Worm (Caenorhabditis elegans) whole organism, late embryonic: ENCODE measurements around the gene dnj-16.
A peak's percentile ranks its signal among the peaks of the same experiment; 100 is the strongest.

Source experiments
- C08G9.2 ChIP-seq: sonication (generic microtip); optimal IDR thresholded peaks from 2 replicates; lab custom pipeline; 2016; ENCODE audit warnings: mild to moderate bottlenecking, missing genetic modification characterization, moderate library complexity, missing compliant biosample characterization
- C38D4.7 ChIP-seq: fragments of 200-800 bp; sonication (Bioruptor generic); optimal IDR thresholded peaks from 2 replicates; lab custom pipeline; 2018; ENCODE audit warnings: mild to moderate bottlenecking, missing genetic modification characterization, moderate library complexity, missing compliant biosample characterization
- Y22D7AL.16 ChIP-seq: sonication (generic microtip); optimal IDR thresholded peaks from 2 replicates; lab custom pipeline; 2016; ENCODE audit warnings: missing genetic modification characterization, missing compliant biosample characterization
- ceh-2 ChIP-seq: sonication (generic microtip); optimal IDR thresholded peaks from 2 replicates; lab custom pipeline; 2016; ENCODE audit warnings: missing genotype, missing genetic modification characterization, missing compliant biosample characterization
- ceh-24 ChIP-seq: sonication (generic microtip); optimal IDR thresholded peaks from 2 replicates; lab custom pipeline; 2016; ENCODE audit warnings: mild to moderate bottlenecking, missing genetic modification characterization, missing compliant biosample characterization
- ceh-30 ChIP-seq: fragments of 150-350 bp; optimal IDR thresholded peaks from 2 replicates; lab custom pipeline; 2014; ENCODE audit warnings: missing biosample characterization, missing genetic modification characterization
- ceh-31 ChIP-seq: sonication (generic microtip); optimal IDR thresholded peaks from 2 replicates; lab custom pipeline; 2016; ENCODE audit warnings: missing genetic modification characterization, missing compliant biosample characterization
- ceh-34 ChIP-seq: sonication (generic microtip); optimal IDR thresholded peaks from 2 replicates; lab custom pipeline; 2016; ENCODE audit warnings: mild to moderate bottlenecking, missing genetic modification characterization, missing compliant biosample characterization
- ceh-45 ChIP-seq: fragments of 200-800 bp; sonication (Bioruptor generic); IDR thresholded peaks from 2 replicates; pipeline ENCODE4 v1.3.6; 2022; ENCODE audit warnings: missing genetic modification reagents, missing genetic modification characterization, missing compliant biosample characterization
- ceh-48 ChIP-seq: sonication (generic microtip); optimal IDR thresholded peaks from 2 replicates; lab custom pipeline; 2016; ENCODE audit warnings: missing genetic modification characterization, inconsistent platforms, missing compliant biosample characterization
- che-1 ChIP-seq: sonication (generic microtip); optimal IDR thresholded peaks from 2 replicates; lab custom pipeline; 2016; ENCODE audit warnings: mild to moderate bottlenecking, missing genetic modification characterization, missing compliant biosample characterization
- dve-1 ChIP-seq: sonication (generic microtip); optimal IDR thresholded peaks from 2 replicates; lab custom pipeline; 2017; ENCODE audit warnings: antibody characterized with exemption, mild to moderate bottlenecking, missing genetic modification characterization, missing compliant biosample characterization
- elt-2 ChIP-seq: sonication (generic microtip); optimal IDR thresholded peaks from 2 replicates; lab custom pipeline; 2016; ENCODE audit warnings: missing genetic modification reagents, missing genetic modification characterization, missing compliant biosample characterization
- elt-4 ChIP-seq: sonication (generic microtip); optimal IDR thresholded peaks from 2 replicates; lab custom pipeline; 2016; ENCODE audit warnings: missing genetic modification characterization, missing compliant biosample characterization
- fkh-10 ChIP-seq: fragments of 150-350 bp; optimal IDR thresholded peaks from 2 replicates; lab custom pipeline; 2014; ENCODE audit warnings: missing biosample characterization, missing genetic modification reagents, missing genetic modification characterization
- fkh-6 ChIP-seq: sonication (generic microtip); optimal IDR thresholded peaks from 2 replicates; lab custom pipeline; 2016; ENCODE audit warnings: missing genetic modification characterization, missing compliant biosample characterization
- hlh-13 ChIP-seq: fragments of 200-800 bp; sonication (Bioruptor generic); optimal IDR thresholded peaks from 2 replicates; lab custom pipeline; 2018; ENCODE audit warnings: mild to moderate bottlenecking, missing genetic modification characterization, missing compliant biosample characterization
- hlh-15 ChIP-seq: sonication (generic microtip); optimal IDR thresholded peaks from 2 replicates; lab custom pipeline; 2016; ENCODE audit warnings: missing genetic modification characterization, missing compliant biosample characterization
- hlh-30 ChIP-seq: sonication (generic microtip); optimal IDR thresholded peaks from 2 replicates; lab custom pipeline; 2017; ENCODE audit warnings: antibody characterized with exemption, missing genetic modification characterization, missing compliant biosample characterization; ENCODE audit not compliant: insufficient read depth
- hlh-8 ChIP-seq: sonication (generic microtip); optimal IDR thresholded peaks from 2 replicates; lab custom pipeline; 2016; ENCODE audit warnings: missing genotype, missing genetic modification characterization, missing compliant biosample characterization
- lim-6 ChIP-seq: sonication (generic microtip); optimal IDR thresholded peaks from 2 replicates; lab custom pipeline; 2016; ENCODE audit warnings: missing genetic modification characterization, missing compliant biosample characterization
- lin-11 ChIP-seq: fragments of 200-800 bp; sonication (Bioruptor generic); optimal IDR thresholded peaks from 2 replicates; lab custom pipeline; 2018; ENCODE audit warnings: mild to moderate bottlenecking, missing genetic modification characterization, missing compliant biosample characterization
- mec-3 ChIP-seq: sonication (generic microtip); optimal IDR thresholded peaks from 2 replicates; lab custom pipeline; 2016; ENCODE audit warnings: borderline replicate concordance, missing genetic modification characterization, missing compliant biosample characterization
- npax-4 ChIP-seq: sonication (generic microtip); optimal IDR thresholded peaks from 2 replicates; lab custom pipeline; 2016; ENCODE audit warnings: missing genetic modification characterization, missing compliant biosample characterization
- odd-2 ChIP-seq: sonication (generic microtip); optimal IDR thresholded peaks from 2 replicates; lab custom pipeline; 2017; ENCODE audit warnings: antibody characterized with exemption, mild to moderate bottlenecking, missing genetic modification characterization, missing compliant biosample characterization
- pag-3 ChIP-seq: sonication (generic microtip); optimal IDR thresholded peaks from 2 replicates; lab custom pipeline; 2016; ENCODE audit warnings: missing compliant biosample characterization, missing genetic modification characterization, borderline replicate concordance
- pat-9 ChIP-seq: fragments of 200-800 bp; sonication (Bioruptor generic); optimal IDR thresholded peaks from 2 replicates; lab custom pipeline; 2018; ENCODE audit warnings: mild to moderate bottlenecking, missing genetic modification characterization, moderate library complexity, missing compliant biosample characterization
- pax-1 ChIP-seq: fragments of 150-350 bp; optimal IDR thresholded peaks from 2 replicates; lab custom pipeline; 2014; ENCODE audit warnings: missing biosample characterization, missing genetic modification characterization
- pha-2 ChIP-seq: sonication (generic microtip); optimal IDR thresholded peaks from 2 replicates; lab custom pipeline; 2017; ENCODE audit warnings: mild to moderate bottlenecking, missing genetic modification characterization, missing compliant biosample characterization
- pha-4 ChIP-seq: fragments of 150-350 bp; optimal IDR thresholded peaks from 2 replicates; lab custom pipeline; 2018; ENCODE audit warnings: missing biosample characterization, missing genetic modification reagents, missing genetic modification characterization
- ref-2 ChIP-seq: sonication (generic microtip); optimal IDR thresholded peaks from 2 replicates; lab custom pipeline; 2016; ENCODE audit warnings: missing genetic modification characterization, missing compliant biosample characterization
- rnt-1 ChIP-seq: sonication (generic microtip); optimal IDR thresholded peaks from 2 replicates; lab custom pipeline; 2016; ENCODE audit warnings: missing genetic modification characterization, missing compliant biosample characterization
- sox-4 ChIP-seq: sonication (generic microtip); optimal IDR thresholded peaks from 2 replicates; lab custom pipeline; 2017; ENCODE audit warnings: mild to moderate bottlenecking, missing genetic modification characterization, inconsistent platforms, missing compliant biosample characterization
- tbx-2 ChIP-seq: sonication (generic microtip); optimal IDR thresholded peaks from 2 replicates; lab custom pipeline; 2016; ENCODE audit warnings: missing genetic modification characterization, missing compliant biosample characterization
- unc-55 ChIP-seq: sonication (generic microtip); optimal IDR thresholded peaks from 2 replicates; lab custom pipeline; 2017; ENCODE audit warnings: missing biosample characterization, missing genetic modification reagents, missing genetic modification characterization
- unc-86 ChIP-seq: sonication (generic microtip); optimal IDR thresholded peaks from 2 replicates; lab custom pipeline; 2016; ENCODE audit warnings: missing genetic modification characterization, missing compliant biosample characterization
- zip-5 ChIP-seq: sonication (generic microtip); optimal IDR thresholded peaks from 2 replicates; lab custom pipeline; 2016; ENCODE audit warnings: missing genetic modification characterization, missing compliant biosample characterization

Gene dnj-16

DNA sequence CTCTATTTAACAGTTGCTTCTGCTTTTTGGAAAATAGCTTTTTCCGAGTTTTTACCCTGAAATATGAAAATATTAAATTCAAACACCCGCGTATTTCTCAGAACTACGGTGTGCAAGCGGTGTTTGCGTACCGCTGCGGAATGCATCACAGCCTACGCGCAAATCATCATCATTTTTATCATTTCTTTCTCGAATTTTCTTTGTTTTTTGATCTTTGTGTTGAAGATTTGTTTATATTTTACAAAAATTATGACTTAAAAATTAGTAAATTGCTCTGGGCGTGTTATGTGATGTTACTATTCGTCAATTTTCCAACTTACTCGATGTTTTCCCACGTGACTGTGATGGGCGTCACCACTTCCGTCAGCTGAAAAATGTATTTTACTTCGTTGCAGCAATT lies 40.0 kb upstream of the dnj-16 start (continued):
- peak; percentile 36 for TF ChIP-seq elt-2

DNA sequence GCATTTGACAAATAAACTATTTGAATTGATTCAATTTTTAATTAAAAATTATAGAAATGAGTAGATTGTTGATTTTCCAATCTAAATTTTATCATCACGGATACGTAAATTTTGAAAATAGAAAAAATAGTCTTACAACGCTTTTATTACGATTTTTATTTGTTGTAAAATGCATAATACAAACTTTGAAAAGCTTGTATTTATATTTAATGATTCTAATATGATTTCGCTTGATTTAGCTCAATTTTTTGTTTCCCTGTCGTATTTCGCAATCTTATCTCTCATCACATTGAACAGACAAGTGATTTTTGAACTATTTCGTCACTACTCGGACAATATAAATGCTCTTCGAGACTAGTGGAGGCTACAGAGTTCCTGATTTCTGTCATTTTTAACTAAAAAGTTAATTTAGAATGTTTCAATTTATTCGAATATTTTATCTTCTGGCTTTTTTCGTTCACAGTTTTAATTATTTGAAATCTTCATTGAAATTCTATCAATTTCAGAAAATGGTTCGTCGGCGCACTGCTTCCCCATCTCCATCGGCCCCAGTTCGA lies 39.3 kb upstream of the dnj-16 start, which contains the start of the genes wht-3 and har-1:
wht-3 (minus strand) TSS at position 51 of the 557 bp plus-strand sequence.
har-1 (plus strand) TSS at position 507 of the 557 bp plus-strand sequence.
- TF ChIP-seq pha-2 (tag; lab: Kevin White, UChicago): no peak
- no peak for TF ChIP-seq Y22D7AL.16
- no peak for TF ChIP-seq hlh-15 (tag; lab: Kevin White, UChicago)
- TF ChIP-seq npax-4 (tag; lab: Kevin White, UChicago): no peak
- TF ChIP-seq ceh-48: no peak
- TF ChIP-seq odd-2 (tag; lab: Kevin White, UChicago): no peak
- no peak for TF ChIP-seq ceh-45 (GFP tag; lab: Robert Waterston, UW)
- TF ChIP-seq ceh-34 (tag; lab: Kevin White, UChicago): no peak
- TF ChIP-seq hlh-13 (GFP tag; lab: Kevin White, UChicago): no peak
- TF ChIP-seq che-1 (tag; lab: Kevin White, UChicago): no peak
- TF ChIP-seq rnt-1 (tag; lab: Kevin White, UChicago): no peak
- TF ChIP-seq ceh-24 (tag; lab: Kevin White, UChicago): no peak
- TF ChIP-seq pha-4 (tag; lab: Kevin White, UChicago): no peak
- no peak for TF ChIP-seq zip-5
- no peak for TF ChIP-seq dve-1 (tag; lab: Kevin White, UChicago)
- no peak for TF ChIP-seq tbx-2
- TF ChIP-seq ceh-31 (tag; lab: Kevin White, UChicago): no peak
- TF ChIP-seq C38D4.7 (GFP tag; lab: Kevin White, UChicago): no peak

DNA sequence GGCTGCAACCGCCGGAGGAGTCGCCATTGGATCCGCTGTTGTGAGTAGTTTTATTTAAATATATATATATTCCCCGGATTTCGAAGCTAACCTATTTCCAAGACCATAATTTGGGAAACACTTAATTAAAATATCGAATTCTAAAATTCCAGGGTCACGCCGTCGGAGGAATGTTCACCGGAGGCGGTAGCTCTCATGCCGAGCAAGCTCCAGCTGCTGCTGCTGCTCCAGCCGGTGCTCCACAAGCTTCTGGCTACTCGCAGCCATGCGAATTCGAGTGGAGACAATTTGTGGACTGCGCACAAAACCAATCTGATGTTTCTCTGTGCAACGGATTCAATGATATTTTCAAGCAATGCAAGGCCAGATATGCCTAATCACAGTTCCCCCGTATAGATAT lies 38.6 kb upstream of the dnj-16 start:
- no peak for TF ChIP-seq ceh-2 (tag; lab: Kevin White, UChicago)
- no peak for TF ChIP-seq hlh-8 (tag; lab: Kevin White, UChicago)
- no peak for TF ChIP-seq ceh-30 (tag; lab: Kevin White, UChicago)
- TF ChIP-seq pax-1 (tag; lab: Kevin White, UChicago): no peak
- TF ChIP-seq hlh-30 (tag; lab: Kevin White, UChicago): no peak
- TF ChIP-seq unc-86: no peak
- no peak for TF ChIP-seq hlh-15 (tag; lab: Kevin White, UChicago)
- no peak for TF ChIP-seq che-1 (tag; lab: Kevin White, UChicago)
- TF ChIP-seq fkh-10 (GFP tag; lab: Kevin White, UChicago): no peak
- no peak for TF ChIP-seq elt-4 (tag; lab: Kevin White, UChicago)
- no peak for TF ChIP-seq ref-2 (tag; lab: Kevin White, UChicago)
- no peak for TF ChIP-seq C08G9.2 (tag; lab: Kevin White, UChicago)
- no peak for TF ChIP-seq pag-3 (tag; lab: Kevin White, UChicago)

DNA sequence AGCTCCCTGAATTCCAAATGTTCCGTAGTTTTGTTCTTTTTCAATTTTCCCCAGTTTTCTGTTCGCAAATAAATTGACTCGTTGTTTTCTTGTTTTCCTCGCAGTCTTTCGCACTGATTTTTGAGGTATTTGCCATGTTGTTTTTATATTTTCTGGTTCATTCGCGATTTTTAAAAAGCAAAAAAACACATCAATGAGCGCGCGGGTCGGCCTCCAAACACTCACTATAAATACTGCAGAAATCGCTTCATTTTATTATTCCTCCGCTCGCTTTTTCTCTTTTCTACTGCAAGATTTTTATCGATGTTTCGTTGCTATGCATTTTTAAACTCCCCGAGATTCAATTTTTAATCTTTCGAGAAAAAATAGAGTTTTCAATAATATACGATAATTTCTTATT lies 38.1 kb upstream of the dnj-16 start:
- TF ChIP-seq fkh-6 (tag; lab: Kevin White, UChicago): no peak
- TF ChIP-seq pat-9 (tag; lab: Kevin White, UChicago): no peak
- TF ChIP-seq ceh-2 (tag; lab: Kevin White, UChicago): no peak
- no peak for TF ChIP-seq ceh-24 (tag; lab: Kevin White, UChicago)
- no peak for TF ChIP-seq unc-86
- TF ChIP-seq hlh-13 (GFP tag; lab: Kevin White, UChicago): no peak
- no peak for TF ChIP-seq sox-4
- TF ChIP-seq unc-55 (GFP tag; lab: Kevin White, UChicago): no peak
- no peak for TF ChIP-seq hlh-30 (tag; lab: Kevin White, UChicago)
- TF ChIP-seq mec-3 (tag; lab: Kevin White, UChicago): no peak
- TF ChIP-seq lim-6 (tag; lab: Kevin White, UChicago): no peak
- no peak for TF ChIP-seq lin-11 (tag; lab: Kevin White, UChicago)
